Fruit fly (Drosophila melanogaster) whole organism, embryonic: ENCODE data around the gene Indy.

Experiments
- Atf6 ChIP-seq: fragments of 200-800 bp; sonication (Bioruptor generic); IDR thresholded peaks from 2 replicates; pipeline ENCODE4 v1.3.6; 2022; ENCODE audit warnings: missing biosample characterization, missing genetic modification characterization
- BEAF-32 ChIP-seq: fragments of 200-800 bp; sonication (Bioruptor generic); optimal IDR thresholded peaks from 3 replicates; lab custom pipeline; 2017; ENCODE audit warnings: missing biosample characterization, missing genetic modification characterization, mild to moderate bottlenecking, moderate library complexity, missing genetic modification reagents
- Bgb ChIP-seq: fragments of 200-800 bp; sonication (Bioruptor generic); IDR thresholded peaks from 2 replicates; pipeline ENCODE4 v1.3.6; 2022; ENCODE audit warnings: missing biosample characterization, missing genetic modification characterization; ENCODE audit not compliant: partially characterized antibody
- CG11093 ChIP-seq: fragments of 200-800 bp; sonication (Bioruptor generic); IDR thresholded peaks from 3 replicates; pipeline ENCODE4 v1.3.6; 2022; ENCODE audit warnings: missing biosample characterization, missing genetic modification characterization
- CG11723 ChIP-seq: fragments of 200-800 bp; sonication (Bioruptor generic); optimal IDR thresholded peaks from 2 replicates; lab custom pipeline; 2017; ENCODE audit warnings: missing biosample characterization, mild to moderate bottlenecking, missing genetic modification characterization
- CG12071 ChIP-seq: fragments of 200-800 bp; sonication (Bioruptor generic); optimal IDR thresholded peaks from 3 replicates; lab custom pipeline; 2018; ENCODE audit warnings: missing biosample characterization, mild to moderate bottlenecking, missing genetic modification characterization
- CG12236 ChIP-seq: fragments of 200-800 bp; sonication (Bioruptor generic); optimal IDR thresholded peaks from 2 replicates; lab custom pipeline; 2016; ENCODE audit warnings: missing biosample characterization, missing genetic modification characterization
- CG12391 ChIP-seq: fragments of 200-800 bp; sonication (Bioruptor generic); optimal IDR thresholded peaks from 3 replicates; lab custom pipeline; 2018; ENCODE audit warnings: missing biosample characterization, mild to moderate bottlenecking, missing genetic modification characterization, moderate library complexity
- CG12659 ChIP-seq: fragments of 200-800 bp; sonication (Bioruptor generic); optimal IDR thresholded peaks from 3 replicates; lab custom pipeline; 2017; ENCODE audit warnings: mild to moderate bottlenecking, missing biosample characterization, missing genetic modification reagents, missing genetic modification characterization
- CG13424 ChIP-seq: fragments of 200-800 bp; sonication (Bioruptor generic); optimal IDR thresholded peaks from 2 replicates; lab custom pipeline; 2019; ENCODE audit warnings: missing biosample characterization, mild to moderate bottlenecking, missing genetic modification characterization, moderate library complexity
- CG13624 ChIP-seq: fragments of 200-800 bp; sonication (Bioruptor generic); optimal IDR thresholded peaks from 2 replicates; lab custom pipeline; 2016; ENCODE audit warnings: missing biosample characterization, missing genetic modification characterization
- CG1602 ChIP-seq: fragments of 200-800 bp; sonication (Bioruptor generic); optimal IDR thresholded peaks from 3 replicates; lab custom pipeline; 2016; ENCODE audit warnings: missing biosample characterization, missing genetic modification characterization
- CG17328 ChIP-seq: fragments of 200-800 bp; sonication (Bioruptor generic); IDR thresholded peaks from 2 replicates; pipeline ENCODE4 v1.3.6; 2022; ENCODE audit warnings: missing biosample characterization, missing genetic modification characterization
- CG2712 ChIP-seq: fragments of 200-800 bp; optimal IDR thresholded peaks from 3 replicates; lab custom pipeline; 2019; ENCODE audit warnings: missing biosample characterization, mild to moderate bottlenecking, missing genetic modification characterization, moderate library complexity
- CG30020 ChIP-seq: fragments of 200-800 bp; optimal IDR thresholded peaks from 2 replicates; lab custom pipeline; 2019; ENCODE audit warnings: missing biosample characterization, mild to moderate bottlenecking, missing genetic modification characterization, moderate library complexity
- CG32772 ChIP-seq: fragments of 200-800 bp; sonication (Bioruptor generic); IDR thresholded peaks from 2 replicates; pipeline ENCODE4 v1.3.6; 2022; ENCODE audit warnings: missing biosample characterization, missing genetic modification characterization
- CG4360 ChIP-seq: fragments of 200-800 bp; sonication (Bioruptor generic); IDR thresholded peaks from 2 replicates; pipeline ENCODE4 v1.3.6; 2022; ENCODE audit warnings: missing biosample characterization, missing genetic modification characterization
- CG4820 ChIP-seq: fragments of 200-800 bp; sonication (Bioruptor generic); optimal IDR thresholded peaks from 3 replicates; lab custom pipeline; 2016; ENCODE audit warnings: missing biosample characterization, missing genetic modification characterization
- CG6689 ChIP-seq: fragments of 200-800 bp; sonication (Bioruptor generic); IDR thresholded peaks from 2 replicates; pipeline ENCODE4 v1.3.6; 2022; ENCODE audit warnings: missing biosample characterization, missing genetic modification characterization
- CG6791 ChIP-seq: fragments of 200-800 bp; sonication (Bioruptor generic); IDR thresholded peaks from 3 replicates; pipeline ENCODE4 v1.3.6; 2022; ENCODE audit warnings: missing biosample characterization, missing genetic modification characterization; ENCODE audit not compliant: partially characterized antibody
- CG7357 ChIP-seq: fragments of 200-800 bp; sonication (Bioruptor generic); IDR thresholded peaks from 3 replicates; pipeline ENCODE4 v1.3.6; 2022; ENCODE audit warnings: missing biosample characterization, missing genetic modification characterization
- CG7556 ChIP-seq: fragments of 200-800 bp; sonication (Bioruptor generic); optimal IDR thresholded peaks from 2 replicates; lab custom pipeline; 2017; ENCODE audit warnings: missing biosample characterization, mild to moderate bottlenecking, missing genetic modification characterization
- CG7987 ChIP-seq: fragments of 200-800 bp; sonication (Bioruptor generic); optimal IDR thresholded peaks from 2 replicates; lab custom pipeline; 2018; ENCODE audit warnings: missing biosample characterization, mild to moderate bottlenecking, missing genetic modification characterization, moderate library complexity
- CG8359 ChIP-seq: fragments of 200-800 bp; sonication (Bioruptor generic); optimal IDR thresholded peaks from 2 replicates; lab custom pipeline; 2017; ENCODE audit warnings: missing biosample characterization, mild to moderate bottlenecking, missing genetic modification characterization, borderline replicate concordance
- CG9817 ChIP-seq: fragments of 200-800 bp; sonication (Bioruptor generic); optimal IDR thresholded peaks from 2 replicates; lab custom pipeline; 2018; ENCODE audit warnings: missing biosample characterization, mild to moderate bottlenecking, missing genetic modification characterization, moderate library complexity
- CG9876 ChIP-seq: fragments of 200-800 bp; sonication (Bioruptor generic); optimal IDR thresholded peaks from 2 replicates; lab custom pipeline; 2016; ENCODE audit warnings: missing biosample characterization, missing genetic modification characterization
- CHES-1-like ChIP-seq: fragments of 200-800 bp; sonication (Bioruptor generic); optimal IDR thresholded peaks from 2 replicates; lab custom pipeline; 2016; ENCODE audit warnings: missing biosample characterization, missing genetic modification characterization
- CkIIα-i1 ChIP-seq: fragments of 200-800 bp; sonication (Bioruptor generic); IDR thresholded peaks from 2 replicates; pipeline ENCODE4 v1.3.6; 2022; ENCODE audit warnings: missing biosample characterization, missing genetic modification characterization
- Deaf1 ChIP-seq: fragments of 200-800 bp; optimal IDR thresholded peaks from 3 replicates; lab custom pipeline; 2019; ENCODE audit warnings: missing biosample characterization, mild to moderate bottlenecking, missing genetic modification characterization, moderate library complexity
- Drgx ChIP-seq: fragments of 200-800 bp; sonication (Bioruptor generic); IDR thresholded peaks from 2 replicates; pipeline ENCODE4 v1.3.6; 2022; ENCODE audit warnings: missing biosample characterization, missing genetic modification characterization
- ERR ChIP-seq: fragments of 200-800 bp; sonication (Bioruptor generic); optimal IDR thresholded peaks from 2 replicates; lab custom pipeline; 2016; ENCODE audit warnings: missing biosample characterization, missing genetic modification characterization
- HHEX ChIP-seq: fragments of 200-800 bp; sonication (Bioruptor generic); optimal IDR thresholded peaks from 3 replicates; lab custom pipeline; 2017; ENCODE audit warnings: missing biosample characterization, mild to moderate bottlenecking, missing genetic modification characterization, missing genetic modification reagents
- Hmx ChIP-seq: fragments of 200-800 bp; sonication (Bioruptor generic); optimal IDR thresholded peaks from 2 replicates; lab custom pipeline; 2016; ENCODE audit warnings: missing biosample characterization, missing genetic modification characterization
- Hr39 ChIP-seq: fragments of >200 bp; optimal IDR thresholded peaks from 2 replicates; lab custom pipeline; 2017
- Neu2 ChIP-seq: fragments of 200-800 bp; sonication (Bioruptor generic); optimal IDR thresholded peaks from 3 replicates; lab custom pipeline; 2016; ENCODE audit warnings: missing biosample characterization, missing genetic modification characterization, borderline replicate concordance
- Nf-YB ChIP-seq: fragments of 200-800 bp; sonication (Bioruptor generic); optimal IDR thresholded peaks from 3 replicates; lab custom pipeline; 2019; ENCODE audit warnings: missing biosample characterization, mild to moderate bottlenecking, missing genetic modification characterization, moderate library complexity
- Xbp1 ChIP-seq: fragments of 200-800 bp; sonication (Bioruptor generic); optimal IDR thresholded peaks from 3 replicates; lab custom pipeline; 2016; ENCODE audit warnings: missing biosample characterization, mild to moderate bottlenecking, missing genetic modification characterization
- ab ChIP-seq: fragments of 200-800 bp; sonication (Bioruptor generic); optimal IDR thresholded peaks from 2 replicates; lab custom pipeline; 2016; ENCODE audit warnings: missing biosample characterization, missing genetic modification characterization
- da ChIP-seq: fragments of 200-800 bp; sonication (Bioruptor generic); optimal IDR thresholded peaks from 2 replicates; lab custom pipeline; 2016; ENCODE audit warnings: missing biosample characterization, missing genetic modification characterization
- emc ChIP-seq: fragments of 200-800 bp; sonication (Bioruptor generic); optimal IDR thresholded peaks from 2 replicates; lab custom pipeline; 2016; ENCODE audit warnings: missing biosample characterization, missing genetic modification characterization
- ham ChIP-seq: fragments of 200-800 bp; sonication (Bioruptor generic); IDR thresholded peaks from 2 replicates; pipeline ENCODE4 v1.3.6; 2022; ENCODE audit warnings: missing biosample characterization, missing genetic modification characterization
- her ChIP-seq: fragments of 200-800 bp; sonication (Bioruptor generic); optimal IDR thresholded peaks from 2 replicates; lab custom pipeline; 2016; ENCODE audit warnings: missing biosample characterization, missing genetic modification characterization
- kay ChIP-seq: fragments of 200-800 bp; sonication (Bioruptor generic); optimal IDR thresholded peaks from 2 replicates; lab custom pipeline; 2016; ENCODE audit warnings: missing biosample characterization, missing genetic modification characterization
- lab ChIP-seq: fragments of 200-800 bp; sonication (Bioruptor generic); optimal IDR thresholded peaks from 3 replicates; lab custom pipeline; 2017; ENCODE audit warnings: missing biosample characterization, missing genetic modification characterization, mild to moderate bottlenecking, moderate library complexity, missing genetic modification reagents
- mam ChIP-seq: fragments of 200-800 bp; sonication (Bioruptor generic); optimal IDR thresholded peaks from 3 replicates; lab custom pipeline; 2016; ENCODE audit warnings: missing biosample characterization, missing genetic modification characterization
- peb ChIP-seq: fragments of 200-800 bp; sonication (Bioruptor generic); IDR thresholded peaks from 2 replicates; pipeline ENCODE4 v1.3.6; 2022; ENCODE audit warnings: missing biosample characterization, missing genetic modification characterization
- run ChIP-seq: fragments of 200-800 bp; sonication (Bioruptor generic); optimal IDR thresholded peaks from 3 replicates; lab custom pipeline; 2018; ENCODE audit warnings: missing biosample characterization, mild to moderate bottlenecking, missing genetic modification characterization
- sima ChIP-seq: fragments of 200-800 bp; sonication (Bioruptor generic); optimal IDR thresholded peaks from 2 replicates; lab custom pipeline; 2016; ENCODE audit warnings: missing biosample characterization, missing genetic modification characterization
- slp2 ChIP-seq: fragments of 200-800 bp; sonication (Bioruptor generic); optimal IDR thresholded peaks from 2 replicates; lab custom pipeline; 2016; ENCODE audit warnings: missing biosample characterization, missing genetic modification characterization
- z ChIP-seq: fragments of 200-800 bp; sonication (Bioruptor generic); IDR thresholded peaks from 3 replicates; pipeline ENCODE4 v1.3.6; 2022; ENCODE audit warnings: missing biosample characterization, missing genetic modification characterization
- zen2 ChIP-seq: fragments of 200-800 bp; sonication (Bioruptor generic); IDR thresholded peaks from 3 replicates; pipeline ENCODE4 v1.3.6; 2022; ENCODE audit warnings: missing biosample characterization, missing genetic modification characterization; ENCODE audit not compliant: partially characterized antibody

The Indy gene

dm6 chr3L:18784562-18784961, 61.5 kb downstream of the Indy start (continued):
- TF ChIP-seq CG12659 (GFP tag; lab: Kevin White, UChicago) (peak; percentile 44), ham (GFP tag; lab: Robert Waterston, UW) (no peak), CG8359 (GFP tag; lab: Kevin White, UChicago) (no peak), CG32772 (peak; percentile 57), ab (GFP tag; lab: Kevin White, UChicago) (no peak), CG11723 (GFP tag; lab: Kevin White, UChicago) (no peak), BEAF-32 (GFP tag; lab: Kevin White, UChicago) (no peak), CG9876 (GFP tag; lab: Kevin White, UChicago) (peak; percentile 18), CG2712 (tag; lab: Kevin White, UChicago) (peak; percentile 50), Xbp1 (GFP tag; lab: Kevin White, UChicago) (peak; percentile 65), her (peak; percentile 5), peb (GFP tag; lab: Robert Waterston, UW) (peak; percentile 42; the same call in 1 of the 2 replicates), Bgb (peak; percentile 26; the same call in 1 of the 2 replicates), ERR (GFP tag; lab: Kevin White, UChicago) (no peak), Nf-YB (no peak), CG9817 (tag; lab: Kevin White, UChicago) (peak; percentile 28), da (no peak), CG12071 (GFP tag; lab: Kevin White, UChicago) (peak; percentile 35), Atf6 (GFP tag; lab: Robert Waterston, UW) (peak; percentile 67; the same call in 1 of the 2 replicates), CG11093 (GFP tag; lab: Robert Waterston, UW) (0 out of 3 replicates have a peak, but pooled peaks have one; percentile 32), CG6791 (no peak), CG4820 (peak; percentile 39), run (tag; lab: Kevin White, UChicago) (peak; percentile 48), CG7987 (GFP tag; lab: Kevin White, UChicago) (no peak), CG12391 (tag; lab: Kevin White, UChicago) (peak; percentile 58), CG1602 (GFP tag; lab: Kevin White, UChicago) (peak; percentile 30), CG6689 (GFP tag; lab: Robert Waterston, UW) (peak; percentile 66; the same call in 1 of the 2 replicates), CG30020 (tag; lab: Kevin White, UChicago) (no peak), CG13624 (GFP tag; lab: Kevin White, UChicago) (peak; percentile 52), kay (GFP tag; lab: Kevin White, UChicago) (no peak), CG7556 (GFP tag; lab: Kevin White, UChicago) (peak; percentile 12), mam (peak; percentile 26), Drgx (peak; percentile 51), CG4360 (GFP tag; lab: Robert Waterston, UW) (no peak), CG13424 (tag; lab: Kevin White, UChicago) (peak; percentile 66), lab (GFP tag; lab: Kevin White, UChicago) (peak; percentile 79), slp2 (GFP tag; lab: Kevin White, UChicago) (peak; percentile 38), CkIIα-i1 (GFP tag; lab: Robert Waterston, UW) (no peak), sima (GFP tag; lab: Kevin White, UChicago) (no peak), zen2 (GFP tag; lab: Robert Waterston, UW) (no peak), Hr39 (lab: Kevin White, UChicago) (no peak), Hmx (GFP tag; lab: Kevin White, UChicago) (no peak), CG7357 (no peak), CG17328 (GFP tag; lab: Robert Waterston, UW) (peak; percentile 67), emc (GFP tag; lab: Kevin White, UChicago) (no peak), Neu2 (no peak), z (no peak), Deaf1 (tag; lab: Kevin White, UChicago) (peak; percentile 4), CG12236 (GFP tag; lab: Kevin White, UChicago) (no peak), CHES-1-like (GFP tag; lab: Kevin White, UChicago) (peak; percentile 41), HHEX (peak; percentile 41)
